Worm (Caenorhabditis elegans): ENCODE data around the gene djr-1.2.

DNA sequence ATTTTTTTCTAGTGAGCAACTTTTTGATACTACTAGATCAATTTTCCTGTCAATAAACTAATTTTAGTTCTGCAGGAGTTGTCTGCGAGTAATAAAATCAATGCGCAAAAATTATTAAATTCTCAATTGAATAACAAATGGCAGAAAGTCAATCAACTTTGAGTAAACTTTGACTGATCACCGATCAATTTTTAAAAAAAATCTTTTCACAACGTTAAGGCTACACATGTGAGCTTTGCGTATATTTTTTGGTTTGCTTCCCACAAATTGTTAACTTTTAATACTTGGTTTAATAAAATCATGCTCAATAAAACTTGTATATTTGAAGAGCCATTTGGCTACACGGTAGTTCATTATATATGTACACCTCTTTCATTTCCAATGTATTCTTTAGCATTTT, 47.0 kb downstream of the djr-1.2 start, which contains the start of gene srh-7:
- TF ChIP-seq W03F9.2 (tag; optimal IDR thresholded peaks at IDR 0.05) (no peak), him-1 (tag; optimal IDR thresholded peaks at IDR 0.05) (no peak), dao-5 (tag; optimal IDR thresholded peaks at IDR 0.05) (no peak)
